Worm (Caenorhabditis elegans) whole organism, L1 larva: Measurements from ENCODE around the gene bath-46.

ENCODE experiments used
- C04F5.9 ChIP-seq: sonication (generic microtip); optimal IDR thresholded peaks from 2 replicates; lab custom pipeline; 2016; ENCODE audit warnings: missing genetic modification characterization, missing compliant biosample characterization
- C16A3.4 ChIP-seq: fragments of 150-350 bp; optimal IDR thresholded peaks from 2 replicates; lab custom pipeline; 2014; ENCODE audit warnings: missing biosample characterization, missing genetic modification characterization
- aha-1 ChIP-seq: fragments of 150-350 bp; optimal IDR thresholded peaks from 2 replicates; lab custom pipeline; 2014; ENCODE audit warnings: missing biosample characterization, missing genetic modification characterization
- alr-1 ChIP-seq: fragments of 200-800 bp; sonication (Bioruptor generic); optimal IDR thresholded peaks from 2 replicates; lab custom pipeline; 2018; ENCODE audit warnings: borderline replicate concordance, mild to moderate bottlenecking, missing genetic modification characterization, missing compliant biosample characterization
- ama-1 ChIP-seq: fragments of 150-350 bp; optimal IDR thresholded peaks from 2 replicates; lab custom pipeline; 2014
- ceh-63 ChIP-seq: fragments of 200-800 bp; sonication (Bioruptor generic); optimal IDR thresholded peaks from 2 replicates; lab custom pipeline; 2018; ENCODE audit warnings: mild to moderate bottlenecking, missing genetic modification characterization, missing compliant biosample characterization
- ceh-88 ChIP-seq: fragments of 200-800 bp; sonication (Bioruptor generic); IDR thresholded peaks from 2 replicates; pipeline ENCODE4 v1.3.6; 2022; ENCODE audit warnings: missing genetic modification characterization, missing compliant biosample characterization
- ceh-90 ChIP-seq: sonication (generic microtip); optimal IDR thresholded peaks from 2 replicates; lab custom pipeline; 2016; ENCODE audit warnings: missing genetic modification characterization, missing compliant biosample characterization
- ces-1 ChIP-seq: fragments of 150-350 bp; optimal IDR thresholded peaks from 2 replicates; lab custom pipeline; 2014; ENCODE audit warnings: missing biosample characterization, missing genetic modification reagents, missing genetic modification characterization
- efl-1 ChIP-seq, 4 experiments: fragments of 150-350 bp; optimal IDR thresholded peaks in 3 of 4; peaks in 1 of 4; 1 replicate in 1 of 4; 2 replicates in 3 of 4; lab custom pipeline; 2014; ENCODE audit warnings: missing biosample characterization in 2 of 4, missing genetic modification characterization in 2 of 4, missing genetic modification reagents in 2 of 4
- elt-2 ChIP-seq: sonication (generic microtip); optimal IDR thresholded peaks from 2 replicates; lab custom pipeline; 2016; ENCODE audit warnings: missing genetic modification characterization, mild to moderate bottlenecking, inconsistent platforms, missing compliant biosample characterization, missing genetic modification reagents
- fkh-10 ChIP-seq: sonication (generic microtip); optimal IDR thresholded peaks from 2 replicates; lab custom pipeline; 2017; ENCODE audit warnings: missing biosample characterization, missing genetic modification reagents, missing genetic modification characterization
- hlh-4 ChIP-seq: sonication (generic microtip); optimal IDR thresholded peaks from 2 replicates; lab custom pipeline; 2016; ENCODE audit warnings: mild to moderate bottlenecking, missing genetic modification characterization, missing compliant biosample characterization
- jun-1 ChIP-seq: fragments of 150-350 bp; optimal IDR thresholded peaks from 2 replicates; lab custom pipeline; 2014; ENCODE audit warnings: missing biosample characterization, missing genetic modification reagents, missing genetic modification characterization
- lin-15B ChIP-seq: fragments of 150-350 bp; sonication (generic microtip); optimal IDR thresholded peaks from 3 replicates; lab custom pipeline; 2014; ENCODE audit warnings: missing biosample characterization, missing genetic modification characterization
- lin-35 ChIP-seq, 2 experiments: fragments of 150-350 bp; optimal IDR thresholded peaks; 2 replicates each; lab custom pipeline; 2014; ENCODE audit warnings: missing biosample characterization in 2 of 2, missing genetic modification characterization in 2 of 2, missing genetic modification reagents in 2 of 2
- lir-3 ChIP-seq: sonication (generic microtip); optimal IDR thresholded peaks from 2 replicates; lab custom pipeline; 2016; ENCODE audit warnings: mild to moderate bottlenecking, missing genetic modification characterization, moderate library complexity, missing compliant biosample characterization; ENCODE audit not compliant: poor library complexity
- mab-9 ChIP-seq: fragments of 200-800 bp; sonication (Bioruptor generic); IDR thresholded peaks from 2 replicates; pipeline ENCODE4 v1.3.6; 2022; ENCODE audit warnings: missing genetic modification reagents, missing genetic modification characterization, missing compliant biosample characterization
- nhr-19 ChIP-seq: fragments of 200-800 bp; sonication (Bioruptor generic); conservative IDR thresholded peaks from 2 replicates; pipeline ENCODE4 v1.3.6; 2022; ENCODE audit warnings: missing genetic modification characterization, missing compliant biosample characterization
- nhr-76 ChIP-seq: sonication (generic microtip); optimal IDR thresholded peaks from 2 replicates; lab custom pipeline; 2017; ENCODE audit warnings: missing biosample characterization, missing genetic modification characterization
- nhr-77 ChIP-seq: fragments of 150-350 bp; optimal IDR thresholded peaks from 2 replicates; lab custom pipeline; 2014; ENCODE audit warnings: missing biosample characterization, missing genetic modification characterization
- nhr-84 ChIP-seq: sonication (generic microtip); optimal IDR thresholded peaks from 2 replicates; lab custom pipeline; 2017; ENCODE audit warnings: missing biosample characterization, missing genetic modification characterization
- nhr-90 ChIP-seq: sonication (generic microtip); optimal IDR thresholded peaks from 2 replicates; lab custom pipeline; 2016; ENCODE audit warnings: mild to moderate bottlenecking, missing genetic modification characterization, missing compliant biosample characterization; ENCODE audit not compliant: poor library complexity
- pag-3 ChIP-seq: sonication (generic microtip); optimal IDR thresholded peaks from 2 replicates; lab custom pipeline; 2017; ENCODE audit warnings: missing genetic modification characterization, mild to moderate bottlenecking, missing compliant biosample characterization, antibody characterized with exemption, borderline replicate concordance; ENCODE audit not compliant: insufficient read depth
- pax-3 ChIP-seq: fragments of 200-800 bp; sonication (Bioruptor generic); optimal IDR thresholded peaks from 2 replicates; lab custom pipeline; 2018; ENCODE audit warnings: mild to moderate bottlenecking, missing genetic modification characterization, moderate library complexity, missing compliant biosample characterization
- pqm-1 ChIP-seq: sonication (generic microtip); optimal IDR thresholded peaks from 3 replicates; lab custom pipeline; 2017; ENCODE audit warnings: missing biosample characterization, missing genetic modification characterization
- sup-37 ChIP-seq: fragments of 200-800 bp; sonication (Bioruptor generic); optimal IDR thresholded peaks from 2 replicates; lab custom pipeline; 2018; ENCODE audit warnings: mild to moderate bottlenecking, missing genetic modification characterization, missing compliant biosample characterization
- swsn-7 ChIP-seq: sonication (generic microtip); optimal IDR thresholded peaks from 2 replicates; lab custom pipeline; 2016; ENCODE audit warnings: missing genetic modification characterization, missing compliant biosample characterization
- unc-62 ChIP-seq: fragments of 150-350 bp; optimal IDR thresholded peaks from 2 replicates; lab custom pipeline; 2014; ENCODE audit warnings: missing biosample characterization, missing genetic modification reagents, missing genetic modification characterization
- xbp-1 ChIP-seq: sonication (generic microtip); optimal IDR thresholded peaks from 2 replicates; lab custom pipeline; 2016; ENCODE audit warnings: missing genetic modification characterization, missing compliant biosample characterization
- zag-1 ChIP-seq: fragments of 150-350 bp; optimal IDR thresholded peaks from 2 replicates; lab custom pipeline; 2014; ENCODE audit warnings: missing biosample characterization, missing genetic modification characterization
- zip-4 ChIP-seq: fragments of 200-800 bp; sonication (Bioruptor generic); optimal IDR thresholded peaks from 2 replicates; lab custom pipeline; 2018; ENCODE audit warnings: mild to moderate bottlenecking, missing genetic modification characterization, moderate library complexity, missing compliant biosample characterization
- ztf-11 ChIP-seq, 2 experiments: sonication (generic microtip); optimal IDR thresholded peaks; 2 replicates each; lab custom pipeline; 2016 to 2017; ENCODE audit warnings: missing genetic modification characterization in 2 of 2, missing biosample characterization in 1 of 2, missing compliant biosample characterization in 1 of 2

Gene bath-46

DNA sequence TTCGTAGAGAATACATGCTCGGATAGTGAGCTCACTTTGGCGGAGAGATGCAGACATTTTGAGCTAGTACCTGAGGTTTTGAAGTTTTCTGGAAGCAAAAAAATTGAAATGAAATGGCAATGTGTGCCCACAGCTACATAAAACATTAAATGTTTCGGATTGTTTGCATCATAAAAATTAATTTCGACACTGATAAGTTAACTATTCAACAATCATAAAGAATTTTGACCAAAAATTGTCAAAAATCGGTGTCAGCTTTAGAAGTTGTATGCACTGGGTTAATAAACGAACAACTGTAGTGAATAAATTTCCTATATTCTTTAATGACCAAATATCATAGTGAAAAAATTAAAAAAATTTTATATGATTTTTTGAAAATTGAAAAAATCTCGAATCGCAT, 21.2 kb downstream of the bath-46 start, which contains the start of gene fbxa-166:
Gene fbxa-166 (minus strand): TSS at position 101 of the 400 bp plus-strand sequence.
- TF ChIP-seq hlh-4 (tag; lab: Kevin White, UChicago) (no peak), aha-1 (tag; lab: Kevin White, UChicago) (no peak), pag-3 (tag; lab: Kevin White, UChicago) (no peak), fkh-10 (GFP tag; lab: Kevin White, UChicago) (no peak), nhr-84 (tag; lab: Kevin White, UChicago) (no peak), zag-1 (tag; lab: Kevin White, UChicago) (no peak), nhr-77 (tag; lab: Kevin White, UChicago) (no peak), xbp-1 (tag; lab: Kevin White, UChicago) (no peak), lir-3 (tag; lab: Kevin White, UChicago) (no peak), nhr-90 (tag; lab: Kevin White, UChicago) (no peak)

ce11 chrII:1621180-1621579, 23.5 kb downstream of the bath-46 start, which contains the start of gene fbxa-158:
fbxa-158 (minus strand) TSS chrII:1621280.
- TF ChIP-seq C16A3.4 (tag; lab: Kevin White, UChicago) (no peak), nhr-76 (tag; lab: Kevin White, UChicago) (no peak), pag-3 (tag; lab: Kevin White, UChicago) (no peak), lin-15B (tag; lab: Kevin White, UChicago) (no peak), unc-62 (GFP tag; lab: Kevin White, UChicago) (no peak), alr-1 (tag; lab: Kevin White, UChicago) (no peak), zag-1 (tag; lab: Kevin White, UChicago) (no peak), ztf-11 (tag; optimal IDR thresholded peaks at IDR 0.05; lab: Kevin White, UChicago) (no peak), ceh-90 (no peak), ama-1 (lab: Kevin White, UChicago) (no peak), mab-9 (no peak), aha-1 (tag; lab: Kevin White, UChicago) (no peak), hlh-4 (tag; lab: Kevin White, UChicago) (no peak), swsn-7 (tag; lab: Kevin White, UChicago) (no peak), ceh-63 (GFP tag; lab: Kevin White, UChicago) (no peak), lin-35 (GFP tag; optimal IDR thresholded peaks at IDR 0.05; lab: Kevin White, UChicago) (no peak), ceh-88 (GFP tag; lab: Robert Waterston, UW) (no peak), pqm-1 (tag; lab: Kevin White, UChicago) (no peak)

DNA sequence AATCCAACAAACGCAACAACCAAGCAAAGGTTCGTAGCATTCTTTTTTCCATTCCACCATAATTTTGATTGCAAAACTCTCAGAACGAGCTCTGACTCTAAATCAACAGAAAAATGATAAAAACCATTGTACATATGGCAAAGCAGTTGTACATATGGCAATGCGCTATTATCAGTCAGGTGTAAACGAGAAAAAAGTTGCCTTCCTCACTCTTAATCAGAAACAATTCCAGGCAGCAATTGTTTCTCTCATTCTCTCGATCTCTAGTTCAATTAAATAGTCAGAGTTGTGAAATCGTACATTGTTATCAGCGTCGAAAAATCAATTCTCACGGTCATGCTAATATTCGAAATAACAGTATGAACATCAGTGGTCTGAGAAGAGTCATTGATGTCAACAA, 24.1 kb downstream of the bath-46 start:
- peak; percentile 90 for TF ChIP-seq elt-2
- no peak for TF ChIP-seq nhr-19
- peak; percentile 44 for TF ChIP-seq jun-1 (tag; lab: Kevin White, UChicago)
- no peak for TF ChIP-seq zip-4
- TF ChIP-seq lin-35 (GFP tag; optimal IDR thresholded peaks at IDR 0.05; lab: Kevin White, UChicago), result peak in 1 of 2 experiments; percentile 32

DNA sequence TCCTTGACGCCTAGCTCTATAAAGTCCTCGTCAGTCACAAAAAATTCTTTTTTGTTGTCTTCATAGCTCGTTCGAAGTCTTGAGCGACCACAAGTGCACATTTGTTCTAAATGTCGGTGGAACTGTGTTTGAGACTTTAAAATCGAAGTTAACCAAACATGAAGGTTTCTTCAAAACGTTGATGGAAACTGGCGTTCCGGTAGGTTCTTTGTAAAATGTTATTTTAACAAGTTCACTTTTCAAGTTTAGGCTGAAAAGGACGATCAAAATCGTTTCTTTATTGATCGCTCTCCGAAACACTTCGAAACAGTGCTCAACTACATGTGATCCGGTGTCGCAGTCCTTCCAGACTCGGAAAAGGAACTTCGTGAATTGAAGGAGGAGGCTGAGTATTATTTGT, 26.9 kb downstream of the bath-46 start, which contains the start of gene fbxa-160:
Gene fbxa-160 (minus strand): TSS at position 101 of the 400 bp plus-strand sequence.
- no peak for TF ChIP-seq sup-37
- TF ChIP-seq pax-3 (tag; lab: Kevin White, UChicago), result no peak
- no peak for TF ChIP-seq C04F5.9 (tag; lab: Kevin White, UChicago)
- no peak for TF ChIP-seq ces-1 (GFP tag; lab: Kevin White, UChicago)
- TF ChIP-seq fkh-10 (GFP tag; lab: Kevin White, UChicago), result no peak
- no peak for TF ChIP-seq ceh-88 (GFP tag; lab: Robert Waterston, UW)
- no peak for TF ChIP-seq mab-9

- no peak for TF ChIP-seq mab-9
- TF ChIP-seq efl-1 (optimal IDR thresholded peaks at IDR 0.05; lab: Kevin White, UChicago), result no peak
- peak in 1 of 2 experiments; percentile 84 for TF ChIP-seq efl-1 (GFP tag; optimal IDR thresholded peaks at IDR 0.05 in 1 of 2; lab: Kevin White, UChicago)
- TF ChIP-seq, all 84 proteins: peak for 1
These were observed 28.0 kb downstream of the bath-46 start, which contains the start of gene C08E3.14 for ce11 chrII:1625666-1626065. C08E3.14 (plus strand) TSS chrII:1625966.
